Worm (Caenorhabditis elegans): Measurements from ENCODE around the gene lgc-18.

The lgc-18 gene

DNA sequence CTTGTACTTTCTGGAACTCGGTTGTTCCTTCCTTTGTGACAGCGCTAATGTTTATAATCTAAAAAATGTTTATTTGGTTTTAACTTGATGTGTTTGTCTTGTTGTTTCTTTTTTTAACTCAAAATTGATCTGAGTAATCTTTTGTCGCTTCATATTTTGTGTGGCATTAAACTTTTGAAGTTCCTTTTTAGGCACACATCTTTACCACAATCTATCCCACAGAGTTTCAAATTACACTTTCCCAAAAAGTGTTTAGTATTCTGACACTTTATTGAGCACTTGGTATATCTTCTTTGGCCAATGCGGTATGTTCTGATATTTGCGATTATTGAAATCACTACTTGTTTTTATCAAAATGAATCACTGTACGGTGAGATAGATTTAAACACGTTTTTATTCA is at the start of gene lgc-18:
TSS of gene lgc-18 (plus strand) at position 301 of the 400 bp plus-strand sequence.
- TF ChIP-seq ref-1 (GFP tag; conservative IDR thresholded peaks at IDR 0.05) (no peak), ztf-29 (GFP tag; IDR thresholded peaks at IDR 0.05) (no peak), flt-1 (GFP tag; IDR thresholded peaks at IDR 0.05) (no peak), cog-1 (tag; optimal IDR thresholded peaks at IDR 0.05) (no peak), tab-1 (GFP tag; IDR thresholded peaks at IDR 0.05) (no peak), med-1 (GFP tag; optimal IDR thresholded peaks at IDR 0.05; ENCODE audit: insufficient read depth) (no peak), T22C8.4 (GFP tag; IDR thresholded peaks at IDR 0.05) (no peak), klf-2 (GFP tag; conservative IDR thresholded peaks at IDR 0.05) (no peak), ztf-23 (GFP tag; IDR thresholded peaks at IDR 0.05) (no peak)

DNA sequence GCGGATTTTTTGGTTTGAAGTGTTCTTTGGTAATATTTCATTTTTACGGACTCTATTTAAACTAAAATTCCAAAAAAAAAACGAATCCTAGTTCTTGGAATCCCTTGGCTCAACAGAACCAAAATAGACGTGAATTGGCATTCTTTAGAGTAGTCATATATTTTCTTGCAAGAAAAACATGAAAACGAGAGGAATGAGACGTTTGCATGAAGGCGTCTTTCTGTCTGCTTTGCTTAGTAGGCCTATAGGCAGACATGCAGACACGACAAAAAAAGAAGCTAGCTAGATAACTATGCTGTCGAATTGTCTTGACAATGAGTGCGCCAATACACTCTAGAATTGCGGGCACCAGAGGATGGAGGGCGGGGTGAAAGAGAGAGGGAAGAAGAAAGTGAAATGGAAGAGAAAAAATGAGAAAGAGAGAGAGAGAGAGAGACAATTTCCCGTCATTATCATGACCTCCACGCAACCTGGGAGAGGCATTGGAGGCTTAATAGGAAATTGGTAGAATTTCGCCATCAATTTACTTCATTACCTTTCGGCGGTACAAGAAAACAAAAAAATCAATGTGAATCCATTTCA is 44.7 kb upstream of the lgc-18 start:
- TF ChIP-seq klf-2 (GFP tag; conservative IDR thresholded peaks at IDR 0.05) (no peak), flt-1 (GFP tag; IDR thresholded peaks at IDR 0.05) (peak; percentile 53; the same call in 1 of the 2 replicates)

DNA sequence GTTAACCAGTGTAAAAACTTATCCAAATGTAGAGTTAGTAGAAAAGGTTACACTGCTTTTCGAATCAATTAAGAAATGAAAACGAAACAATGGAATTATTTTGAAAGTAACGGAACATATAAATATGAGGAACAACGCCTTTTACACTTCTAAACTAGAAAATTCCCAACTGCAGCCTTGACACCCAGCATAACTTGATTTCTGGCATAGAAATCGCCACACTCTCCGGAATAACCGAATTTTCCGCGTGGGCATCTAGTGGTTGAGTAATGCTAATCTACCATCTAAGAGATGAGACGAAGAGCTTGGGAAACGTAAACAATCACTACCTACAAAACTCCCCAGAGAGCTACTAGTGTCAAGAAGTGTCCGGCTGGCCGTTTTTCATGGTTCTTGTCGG is 44.2 kb upstream of the lgc-18 start:
- TF ChIP-seq T22C8.4 (GFP tag; IDR thresholded peaks at IDR 0.05): no peak
- no peak for TF ChIP-seq flt-1 (GFP tag; IDR thresholded peaks at IDR 0.05)
- TF ChIP-seq klf-2 (GFP tag; conservative IDR thresholded peaks at IDR 0.05): no peak
- TF ChIP-seq ref-1 (GFP tag; conservative IDR thresholded peaks at IDR 0.05): no peak
- TF ChIP-seq tab-1 (GFP tag; IDR thresholded peaks at IDR 0.05): no peak
- TF ChIP-seq cog-1 (tag; optimal IDR thresholded peaks at IDR 0.05): no peak
- no peak for TF ChIP-seq ztf-23 (GFP tag; IDR thresholded peaks at IDR 0.05)
- no peak for TF ChIP-seq ztf-29 (GFP tag; IDR thresholded peaks at IDR 0.05)

DNA sequence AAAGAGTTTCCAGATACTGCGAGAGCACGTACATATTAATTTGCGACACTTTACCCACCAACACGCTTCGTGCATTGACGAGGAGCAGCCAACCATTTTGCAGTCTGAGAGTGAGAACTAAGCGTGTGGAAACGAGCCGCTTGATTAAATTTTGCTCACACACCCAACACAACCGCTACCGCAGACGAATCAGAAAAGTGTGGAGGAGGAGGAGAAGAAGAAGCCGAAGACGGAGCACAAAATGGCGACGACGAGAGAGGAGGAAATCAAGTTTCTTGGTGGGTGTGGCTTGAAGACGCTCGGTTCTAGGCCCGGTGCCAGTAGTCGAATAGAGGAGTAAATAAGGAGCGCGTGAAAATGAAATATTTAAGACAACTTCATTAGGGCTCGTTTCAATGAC is 42.6 kb upstream of the lgc-18 start:
- TF ChIP-seq cog-1 (tag; optimal IDR thresholded peaks at IDR 0.05) (no peak), ztf-29 (GFP tag; IDR thresholded peaks at IDR 0.05) (no peak), ref-1 (GFP tag; conservative IDR thresholded peaks at IDR 0.05) (no peak)

DNA sequence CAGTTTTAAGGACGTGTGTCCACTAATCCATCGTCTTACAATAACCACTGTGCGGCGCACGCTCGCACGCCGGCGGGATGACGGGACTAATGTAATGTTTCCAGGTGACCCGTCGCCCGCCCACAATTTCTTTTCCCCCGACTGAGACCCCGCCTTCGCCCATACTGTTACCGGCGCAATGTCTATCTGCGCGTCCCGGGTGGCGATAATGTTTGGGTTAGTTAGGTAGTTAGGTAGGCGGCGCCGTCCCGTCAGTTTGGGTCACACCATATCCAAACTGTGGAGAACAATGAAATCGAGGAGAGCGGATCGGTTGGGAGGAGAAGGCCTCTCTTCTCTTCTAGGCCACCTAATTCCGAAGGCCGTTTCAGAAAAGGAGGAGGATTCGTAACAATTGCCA is 39.1 kb upstream of the lgc-18 start:
- TF ChIP-seq ztf-23 (GFP tag; IDR thresholded peaks at IDR 0.05) (no peak), klf-2 (GFP tag; conservative IDR thresholded peaks at IDR 0.05) (no peak)

DNA sequence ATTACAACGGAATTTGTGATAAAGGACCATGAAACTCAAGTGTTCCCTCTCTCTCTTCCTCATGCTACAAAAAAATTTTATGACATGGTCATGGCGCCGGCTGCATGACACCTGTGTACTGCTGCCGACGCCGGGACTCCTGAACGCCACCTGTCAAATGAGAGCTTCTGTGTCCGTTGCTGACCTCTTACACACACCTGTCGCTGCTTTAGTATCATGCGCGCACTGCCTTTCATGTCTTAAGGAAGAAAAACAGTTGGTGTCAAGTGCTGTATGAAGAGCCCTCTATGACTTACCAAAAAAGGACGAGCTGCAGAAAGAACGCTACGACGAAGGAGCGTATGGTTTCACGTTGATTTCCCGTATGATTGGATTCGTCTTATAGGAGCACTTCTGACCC is 32.8 kb upstream of the lgc-18 start:
- TF ChIP-seq klf-2 (GFP tag; conservative IDR thresholded peaks at IDR 0.05): no peak
- TF ChIP-seq ref-1 (GFP tag; conservative IDR thresholded peaks at IDR 0.05): no peak
- no peak for TF ChIP-seq tab-1 (GFP tag; IDR thresholded peaks at IDR 0.05)
- TF ChIP-seq ztf-23 (GFP tag; IDR thresholded peaks at IDR 0.05): no peak
- no peak for TF ChIP-seq ztf-29 (GFP tag; IDR thresholded peaks at IDR 0.05)

DNA sequence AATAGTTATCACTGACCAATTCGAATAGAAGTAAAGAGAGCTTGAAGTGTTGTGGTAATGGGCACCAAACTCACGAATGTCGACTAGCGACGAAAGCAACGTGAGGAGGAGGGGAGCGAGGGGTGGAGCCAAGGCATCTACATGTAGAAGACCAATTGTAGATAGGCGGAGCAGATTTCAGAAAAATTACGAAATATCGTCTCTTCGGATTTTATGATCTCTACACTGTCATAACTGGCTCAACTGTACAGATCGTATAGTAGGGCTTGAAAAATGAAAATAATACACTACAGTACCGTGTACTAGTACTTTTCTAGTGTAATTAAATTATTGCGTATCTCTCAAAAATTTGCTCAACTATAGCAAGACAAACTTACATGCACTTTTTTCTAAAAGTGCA is 32.4 kb upstream of the lgc-18 start, which contains the start of gene W03G11.4:
TSS of gene W03G11.4 (minus strand) at position 101 of the 400 bp plus-strand sequence.
- TF ChIP-seq flt-1 (GFP tag; IDR thresholded peaks at IDR 0.05): no peak
- no peak for TF ChIP-seq klf-2 (GFP tag; conservative IDR thresholded peaks at IDR 0.05)
- TF ChIP-seq tab-1 (GFP tag; IDR thresholded peaks at IDR 0.05): no peak
- TF ChIP-seq ztf-29 (GFP tag; IDR thresholded peaks at IDR 0.05): no peak
- no peak for TF ChIP-seq cog-1 (tag; optimal IDR thresholded peaks at IDR 0.05)

DNA sequence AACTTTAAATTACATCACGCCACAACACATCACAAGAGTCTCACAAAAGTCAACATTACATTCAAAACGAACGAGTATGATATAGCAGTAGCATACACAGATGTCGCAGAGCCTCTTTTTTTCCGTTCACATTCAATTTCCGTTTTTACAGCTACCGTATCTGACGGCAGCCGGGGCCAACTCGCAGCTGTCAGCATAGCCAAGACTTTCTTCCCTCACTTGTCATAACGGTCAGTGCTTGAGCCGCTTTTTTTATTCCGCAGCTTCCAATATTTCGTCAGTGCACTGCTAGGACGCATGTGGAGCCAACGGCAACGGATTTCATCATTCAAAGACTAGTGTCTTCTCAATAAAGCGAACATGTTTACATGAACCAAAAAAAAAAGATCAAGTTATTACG is 31.4 kb upstream of the lgc-18 start:
- TF ChIP-seq med-1 (GFP tag; optimal IDR thresholded peaks at IDR 0.05; ENCODE audit: insufficient read depth): no peak
- TF ChIP-seq ztf-23 (GFP tag; IDR thresholded peaks at IDR 0.05): no peak
- no peak for TF ChIP-seq tab-1 (GFP tag; IDR thresholded peaks at IDR 0.05)
- no peak for TF ChIP-seq ref-1 (GFP tag; conservative IDR thresholded peaks at IDR 0.05)
- TF ChIP-seq klf-2 (GFP tag; conservative IDR thresholded peaks at IDR 0.05): no peak
- TF ChIP-seq T22C8.4 (GFP tag; IDR thresholded peaks at IDR 0.05): no peak
- TF ChIP-seq ztf-29 (GFP tag; IDR thresholded peaks at IDR 0.05): no peak
- TF ChIP-seq flt-1 (GFP tag; IDR thresholded peaks at IDR 0.05): no peak
- TF ChIP-seq cog-1 (tag; optimal IDR thresholded peaks at IDR 0.05): no peak

DNA sequence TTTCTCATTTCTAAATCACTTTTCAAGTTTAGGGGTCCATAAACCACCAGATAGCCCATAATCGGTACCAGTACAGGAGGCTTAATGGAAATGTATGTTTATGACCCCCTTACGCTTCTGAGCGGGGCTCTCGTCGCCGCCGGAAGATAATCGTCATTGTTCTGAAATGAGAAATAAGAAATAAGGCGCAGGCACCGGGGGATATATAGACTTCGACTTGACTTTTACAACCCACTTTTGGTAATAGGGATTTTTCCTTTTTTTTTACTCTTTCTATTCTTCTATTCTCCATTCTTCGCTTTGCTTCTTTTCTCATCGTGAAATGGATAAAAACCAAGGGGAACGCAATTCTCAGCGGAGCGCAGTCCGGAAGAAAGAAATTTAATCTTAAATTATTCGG is 30.2 kb upstream of the lgc-18 start:
- TF ChIP-seq tab-1 (GFP tag; IDR thresholded peaks at IDR 0.05) (no peak), klf-2 (GFP tag; conservative IDR thresholded peaks at IDR 0.05) (no peak), ref-1 (GFP tag; conservative IDR thresholded peaks at IDR 0.05) (no peak), T22C8.4 (GFP tag; IDR thresholded peaks at IDR 0.05) (no peak), ztf-29 (GFP tag; IDR thresholded peaks at IDR 0.05) (no peak), cog-1 (tag; optimal IDR thresholded peaks at IDR 0.05) (no peak), ztf-23 (GFP tag; IDR thresholded peaks at IDR 0.05) (no peak), med-1 (GFP tag; optimal IDR thresholded peaks at IDR 0.05; ENCODE audit: insufficient read depth) (no peak), flt-1 (GFP tag; IDR thresholded peaks at IDR 0.05) (no peak)

DNA sequence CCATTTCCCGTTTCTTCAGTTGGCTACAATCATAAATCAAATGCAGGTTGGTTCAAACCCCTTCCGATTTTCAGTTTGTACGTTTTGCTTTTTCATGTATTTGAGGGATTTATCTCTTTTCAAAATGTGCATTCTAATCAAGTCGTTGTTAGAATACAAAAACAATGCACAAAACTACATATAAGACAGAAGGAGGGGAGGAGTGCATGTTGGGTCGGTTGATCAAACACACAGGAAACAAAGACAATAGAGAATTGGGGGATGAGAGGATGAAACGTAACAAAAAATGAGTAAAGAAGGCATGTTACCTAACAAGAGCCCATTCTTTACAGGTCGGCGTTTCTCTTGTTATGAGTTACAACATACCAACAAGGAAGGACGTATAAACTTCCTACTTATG is 27.4 kb upstream of the lgc-18 start:
- TF ChIP-seq med-1 (GFP tag; optimal IDR thresholded peaks at IDR 0.05; ENCODE audit: insufficient read depth) (no peak), T22C8.4 (GFP tag; IDR thresholded peaks at IDR 0.05) (no peak), tab-1 (GFP tag; IDR thresholded peaks at IDR 0.05) (no peak), ref-1 (GFP tag; conservative IDR thresholded peaks at IDR 0.05) (no peak), cog-1 (tag; optimal IDR thresholded peaks at IDR 0.05) (no peak), klf-2 (GFP tag; conservative IDR thresholded peaks at IDR 0.05) (no peak), flt-1 (GFP tag; IDR thresholded peaks at IDR 0.05) (no peak), ztf-23 (GFP tag; IDR thresholded peaks at IDR 0.05) (no peak), ztf-29 (GFP tag; IDR thresholded peaks at IDR 0.05) (no peak)

DNA sequence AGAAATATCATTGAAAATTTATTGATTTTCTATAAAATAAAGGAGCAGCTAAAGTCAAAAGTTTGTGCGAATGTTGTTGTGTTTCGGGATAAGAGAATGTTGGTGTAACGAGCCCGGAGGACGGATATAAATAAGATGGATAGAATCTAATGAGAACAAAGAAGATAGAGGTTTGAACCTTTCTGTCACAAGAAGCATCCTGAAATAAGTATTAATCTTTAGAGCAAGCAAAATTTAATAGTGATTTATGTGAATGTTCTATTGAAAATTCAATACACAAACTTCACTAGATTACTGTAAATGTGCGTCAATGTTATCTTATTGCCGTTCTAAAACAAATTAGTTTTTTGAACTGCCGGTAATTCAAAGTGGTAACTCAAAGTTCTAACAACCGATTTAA is 21.7 kb upstream of the lgc-18 start, which contains the start of gene W03G11.3:
TSS of gene W03G11.3 (minus strand) at position 101 of the 400 bp plus-strand sequence.
- no peak for TF ChIP-seq T22C8.4 (GFP tag; IDR thresholded peaks at IDR 0.05)
- no peak for TF ChIP-seq cog-1 (tag; optimal IDR thresholded peaks at IDR 0.05)
- TF ChIP-seq med-1 (GFP tag; optimal IDR thresholded peaks at IDR 0.05; ENCODE audit: insufficient read depth): no peak
- TF ChIP-seq klf-2 (GFP tag; conservative IDR thresholded peaks at IDR 0.05): no peak
- TF ChIP-seq tab-1 (GFP tag; IDR thresholded peaks at IDR 0.05): no peak
- TF ChIP-seq ztf-29 (GFP tag; IDR thresholded peaks at IDR 0.05): no peak
- TF ChIP-seq flt-1 (GFP tag; IDR thresholded peaks at IDR 0.05): no peak
- TF ChIP-seq ztf-23 (GFP tag; IDR thresholded peaks at IDR 0.05): no peak
- TF ChIP-seq ref-1 (GFP tag; conservative IDR thresholded peaks at IDR 0.05): no peak
